Fruit fly (Drosophila melanogaster): Measurements from ENCODE around the gene tant.

dm6 chr3L:6034511-6034910, 20.4 kb upstream of the tant start, which contains the start of gene CG10477:
- TF ChIP-seq sage (GFP tag; optimal IDR thresholded peaks at IDR 0.05) (no peak), Dif (GFP tag; optimal IDR thresholded peaks at IDR 0.05; ENCODE audit: partially characterized antibody) (no peak), Dfd (GFP tag; optimal IDR thresholded peaks at IDR 0.05) (no peak), HLH106 (tag; optimal IDR thresholded peaks at IDR 0.05) (no peak), fru (GFP tag; optimal IDR thresholded peaks at IDR 0.05) (no peak), Myc (optimal IDR thresholded peaks at IDR 0.05) (no peak), usp (GFP tag; optimal IDR thresholded peaks at IDR 0.05) (no peak), dl (GFP tag; optimal IDR thresholded peaks at IDR 0.05; ENCODE audit: insufficient read depth in 1 of 2, partially characterized antibody in 2 of 2) (no peak), br (GFP tag; optimal IDR thresholded peaks at IDR 0.05) (no peak), Vsx2 (GFP tag; optimal IDR thresholded peaks at IDR 0.05; ENCODE audit: partially characterized antibody) (no peak), Mio (GFP tag; optimal IDR thresholded peaks at IDR 0.05) (no peak)

Measured in whole organism, wandering third instar larva.